Worm (Caenorhabditis elegans): ENCODE results near the gene cnc-8.

Gene cnc-8

ce11 chrX:10327323-10328022 lies 21.1 kb downstream of the cnc-8 start, which contains the start of gene acl-5:
Gene acl-5, minus strand, starts transcription at chrX:10327456.
- no peak for TF ChIP-seq unc-62 (GFP tag; optimal IDR thresholded peaks at IDR 0.05)
- TF ChIP-seq nhr-28 (tag; optimal IDR thresholded peaks at IDR 0.05) = no peak
- TF ChIP-seq cnd-1 (tag; optimal IDR thresholded peaks at IDR 0.05) = no peak
- no peak for TF ChIP-seq lin-32 (GFP tag; optimal IDR thresholded peaks at IDR 0.05)
- no peak for TF ChIP-seq ztf-11 (tag; optimal IDR thresholded peaks at IDR 0.05)
- TF ChIP-seq M03D4.4 (tag; optimal IDR thresholded peaks at IDR 0.05) = no peak
- no peak for TF ChIP-seq mab-5 (tag; optimal IDR thresholded peaks at IDR 0.05)
- no peak for TF ChIP-seq sem-2 (GFP tag; optimal IDR thresholded peaks at IDR 0.05)
- no peak for TF ChIP-seq nhr-237 (tag; optimal IDR thresholded peaks at IDR 0.05)
- no peak for TF ChIP-seq blmp-1 (tag; optimal IDR thresholded peaks at IDR 0.05)
- no peak for TF ChIP-seq ces-1 (GFP tag; optimal IDR thresholded peaks at IDR 0.05)

DNA sequence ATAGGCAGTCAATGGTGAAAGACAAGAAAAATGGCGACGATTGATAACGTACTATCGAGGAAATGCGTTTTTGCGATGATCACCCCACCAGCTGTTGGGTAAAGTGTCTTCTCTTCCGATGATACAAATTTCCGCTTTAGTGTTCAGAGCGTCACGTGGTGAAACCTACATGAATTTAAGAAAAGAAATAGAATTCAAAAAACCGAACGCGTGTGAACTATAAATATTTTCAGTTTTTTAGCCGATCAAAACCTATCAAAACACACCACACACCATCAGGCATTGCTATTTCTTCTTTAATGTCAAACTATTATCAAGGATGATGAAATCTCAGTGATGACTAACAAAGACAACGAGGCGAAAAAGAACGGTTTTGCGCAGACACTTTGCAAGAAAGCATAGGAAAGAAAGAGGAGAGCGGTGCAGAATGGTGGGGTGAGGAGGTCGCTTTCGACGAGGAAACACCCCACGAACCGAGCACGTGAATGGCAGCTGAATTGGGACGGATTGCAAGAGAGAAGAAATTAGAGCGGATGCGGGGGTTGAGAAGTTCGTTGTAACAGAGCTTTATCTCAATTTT lies 25.7 kb downstream of the cnc-8 start:
- TF ChIP-seq pha-4 (tag; optimal IDR thresholded peaks at IDR 0.05) = no peak
- peak; percentile 39 for TF ChIP-seq ces-1 (GFP tag; optimal IDR thresholded peaks at IDR 0.05)
- TF ChIP-seq ceh-43 (GFP tag; optimal IDR thresholded peaks at IDR 0.05) = no peak
- TF ChIP-seq nhr-12 (tag; optimal IDR thresholded peaks at IDR 0.05) = no peak
- TF ChIP-seq hlh-1 (tag; optimal IDR thresholded peaks at IDR 0.05) = no peak
- TF ChIP-seq ham-2 (GFP tag; optimal IDR thresholded peaks at IDR 0.05) = no peak
- TF ChIP-seq M03D4.4 (tag; optimal IDR thresholded peaks at IDR 0.05) = no peak
- TF ChIP-seq mep-1 (tag; optimal IDR thresholded peaks at IDR 0.05) = no peak
- no peak for TF ChIP-seq zip-8 (tag; optimal IDR thresholded peaks at IDR 0.05)
- peak; percentile 32 for TF ChIP-seq unc-62 (GFP tag; optimal IDR thresholded peaks at IDR 0.05)
- TF ChIP-seq drap-1 (GFP tag; optimal IDR thresholded peaks at IDR 0.05) = no peak
- TF ChIP-seq tbx-8 (GFP tag; optimal IDR thresholded peaks at IDR 0.05) = no peak
- TF ChIP-seq ceh-83 (GFP tag; optimal IDR thresholded peaks at IDR 0.05) = no peak
- no peak for TF ChIP-seq nhr-28 (tag; optimal IDR thresholded peaks at IDR 0.05)
- no peak for TF ChIP-seq ceh-39 (tag; optimal IDR thresholded peaks at IDR 0.05)
- TF ChIP-seq sem-2 (GFP tag; optimal IDR thresholded peaks at IDR 0.05) = no peak

DNA sequence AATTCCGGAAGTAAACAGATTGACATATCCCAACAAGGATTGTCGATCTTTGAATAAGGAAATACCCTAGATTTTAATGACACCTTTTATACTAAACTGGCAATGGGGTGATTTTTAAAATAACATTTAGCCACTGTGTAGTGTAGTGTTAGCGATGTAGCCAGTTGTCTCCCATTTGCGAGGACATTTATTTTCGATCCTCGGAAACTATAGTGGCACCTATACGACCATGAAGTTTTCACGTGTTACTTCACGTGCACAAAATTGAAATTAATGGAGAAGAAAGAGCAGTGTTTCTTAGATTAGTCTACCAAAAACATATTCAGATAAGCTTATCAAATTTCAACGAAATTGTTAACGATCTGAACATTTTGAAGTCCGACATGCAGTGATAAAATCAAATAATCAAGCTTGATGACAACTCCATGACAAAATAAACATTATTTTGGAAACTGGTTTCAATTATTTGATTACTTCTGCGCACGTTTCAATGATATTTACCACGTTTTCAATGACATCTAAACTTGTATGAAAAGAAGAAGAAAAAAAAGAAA lies 27.0 kb downstream of the cnc-8 start, which contains the start of gene R07E3.4:
Gene R07E3.4, minus strand, starts transcription at position 51 of the 554 bp plus-strand sequence.
- peak; percentile 2 for TF ChIP-seq hlh-1 (tag; optimal IDR thresholded peaks at IDR 0.05)
- no peak for TF ChIP-seq ham-2 (GFP tag; optimal IDR thresholded peaks at IDR 0.05)

DNA sequence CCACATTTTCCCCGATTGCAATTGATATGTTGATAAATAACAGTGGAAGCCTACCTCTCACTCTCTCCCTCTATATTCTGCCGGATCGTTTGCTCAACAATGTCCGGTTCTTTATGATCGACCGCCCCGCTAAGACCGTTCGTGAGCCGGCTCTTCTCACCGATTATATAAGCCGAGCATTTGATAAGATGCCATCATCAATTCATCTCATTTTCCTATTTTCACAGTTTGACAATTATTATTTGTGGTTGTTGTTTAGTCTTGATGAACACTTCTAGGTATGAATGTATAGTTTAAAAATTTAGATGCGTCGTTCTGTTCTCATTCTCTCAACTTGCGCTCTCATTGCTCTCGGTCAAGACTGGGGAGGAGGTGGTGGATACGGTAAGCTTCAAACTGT lies 29.7 kb downstream of the cnc-8 start, which contains the start of gene idpa-3:
Gene idpa-3, plus strand, starts transcription at position 301 of the 400 bp plus-strand sequence.
- TF ChIP-seq elt-1 (tag; optimal IDR thresholded peaks at IDR 0.05; ENCODE audit: borderline replicate concordance, insufficient read depth) (no peak), zip-8 (tag; optimal IDR thresholded peaks at IDR 0.05) (no peak), nhr-2 (tag; optimal IDR thresholded peaks at IDR 0.05) (no peak), pha-4 (tag; optimal IDR thresholded peaks at IDR 0.05) (no peak), sem-2 (GFP tag; optimal IDR thresholded peaks at IDR 0.05) (no peak), unc-62 (GFP tag; optimal IDR thresholded peaks at IDR 0.05) (no peak), nhr-237 (tag; optimal IDR thresholded peaks at IDR 0.05) (no peak), bed-3 (GFP tag; optimal IDR thresholded peaks at IDR 0.05) (no peak), snpc-4 (tag; optimal IDR thresholded peaks at IDR 0.05) (no peak)

DNA sequence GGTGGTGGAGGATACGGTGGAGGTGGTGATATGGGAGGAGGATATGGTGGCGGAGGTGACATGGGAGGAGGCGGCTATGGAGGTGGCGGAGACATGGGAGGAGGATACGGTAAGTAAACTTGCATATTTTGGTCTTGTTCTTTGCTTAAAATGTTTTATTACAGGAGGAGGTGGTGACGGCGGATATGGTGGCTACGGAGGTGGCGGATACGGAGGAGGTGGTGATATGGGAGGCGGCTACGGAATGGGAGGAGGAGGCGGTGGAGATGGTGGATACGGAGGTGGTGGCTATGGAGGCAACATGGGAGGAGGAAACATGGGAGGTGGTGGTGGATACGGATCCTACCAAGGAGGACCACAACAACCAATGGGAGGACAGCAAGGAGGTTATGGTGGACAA lies 30.2 kb downstream of the cnc-8 start:
- TF ChIP-seq ces-1 (GFP tag; optimal IDR thresholded peaks at IDR 0.05) (no peak), lin-32 (GFP tag; optimal IDR thresholded peaks at IDR 0.05) (no peak), sptf-1 (tag; optimal IDR thresholded peaks at IDR 0.05) (peak; percentile 62)

DNA sequence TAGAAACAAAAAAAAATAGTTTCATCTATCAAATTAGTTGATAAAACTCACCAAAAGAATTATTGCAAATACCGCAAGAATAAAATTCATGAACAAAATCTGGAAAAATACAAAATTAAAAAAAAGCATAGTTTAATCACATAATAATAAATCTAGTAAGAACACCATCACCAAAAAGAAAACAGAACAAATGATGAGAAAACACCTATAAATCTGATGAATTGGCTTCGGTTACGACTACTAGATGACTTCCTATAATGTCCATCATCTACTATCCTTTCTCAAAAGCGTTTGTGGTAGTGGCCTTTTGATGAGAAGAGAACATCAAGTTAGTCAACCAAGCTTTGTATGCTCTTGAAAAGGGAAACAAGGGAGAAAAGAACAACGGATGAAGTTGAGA lies 31.7 kb downstream of the cnc-8 start, which contains the start of gene cut-5:
Gene cut-5, minus strand, starts transcription at position 101 of the 400 bp plus-strand sequence.
- TF ChIP-seq sptf-1 (tag; optimal IDR thresholded peaks at IDR 0.05) (no peak), elt-1 (tag; optimal IDR thresholded peaks at IDR 0.05; ENCODE audit: borderline replicate concordance, insufficient read depth) (no peak), unc-39 (tag; optimal IDR thresholded peaks at IDR 0.05) (no peak), tbx-8 (GFP tag; optimal IDR thresholded peaks at IDR 0.05) (no peak), sem-2 (GFP tag; optimal IDR thresholded peaks at IDR 0.05) (no peak), mab-5 (tag; optimal IDR thresholded peaks at IDR 0.05) (no peak), pha-4 (tag; optimal IDR thresholded peaks at IDR 0.05) (no peak), nhr-237 (tag; optimal IDR thresholded peaks at IDR 0.05) (no peak), M03D4.4 (tag; optimal IDR thresholded peaks at IDR 0.05) (no peak), ceh-39 (tag; optimal IDR thresholded peaks at IDR 0.05) (no peak), drap-1 (GFP tag; optimal IDR thresholded peaks at IDR 0.05) (no peak), hlh-1 (tag; optimal IDR thresholded peaks at IDR 0.05) (no peak), nhr-28 (tag; optimal IDR thresholded peaks at IDR 0.05) (no peak), zip-8 (tag; optimal IDR thresholded peaks at IDR 0.05) (no peak), lsy-2 (tag; optimal IDR thresholded peaks at IDR 0.05) (no peak), bed-3 (GFP tag; optimal IDR thresholded peaks at IDR 0.05) (no peak), lin-13 (tag; optimal IDR thresholded peaks at IDR 0.05) (no peak), lin-32 (GFP tag; optimal IDR thresholded peaks at IDR 0.05) (no peak)
